Fruit fly (Drosophila melanogaster) whole organism: ENCODE measurements around the gene CG17375.

Experiments used
- CG8478 ChIP-seq: fragments of >200 bp; optimal IDR thresholded peaks from 2 replicates; lab custom pipeline; 2018; ENCODE audit warnings: inconsistent platforms
- Dll ChIP-seq: fragments of >200 bp; optimal IDR thresholded peaks from 2 replicates; lab custom pipeline; 2017
- EcR ChIP-seq, 2 experiments: fragments of >200 bp; optimal IDR thresholded peaks; 2 replicates each; lab custom pipeline; 2017; ENCODE audit warnings: missing biosample characterization in 2 of 2, missing genetic modification characterization in 2 of 2, missing genetic modification reagents in 2 of 2
- pan ChIP-seq: fragments of >200 bp; optimal IDR thresholded peaks from 2 replicates; lab custom pipeline; 2017
- psq ChIP-seq: fragments of >200 bp; optimal IDR thresholded peaks from 2 replicates; lab custom pipeline; 2017
- usp ChIP-seq: fragments of >200 bp; optimal IDR thresholded peaks from 2 replicates; lab custom pipeline; 2017; ENCODE audit warnings: missing biosample characterization, missing genetic modification characterization, mixed read lengths

The CG17375 gene

dm6 chr2L:6805783-6806182 lies at the start of gene CG17375:
Gene CG17375 (minus strand): TSS chr2L:6805792.
- TF ChIP-seq psq (lab: Kevin White, UChicago) (no peak), pan (no peak), EcR (GFP tag; optimal IDR thresholded peaks at IDR 0.05; lab: Kevin White, UChicago) (no peak), CG8478 (lab: Kevin White, UChicago) (no peak), Dll (lab: Kevin White, UChicago) (no peak), usp (GFP tag; lab: Kevin White, UChicago) (no peak)

- TF ChIP-seq EcR (GFP tag; optimal IDR thresholded peaks at IDR 0.05; lab: Kevin White, UChicago) (no peak), usp (GFP tag; lab: Kevin White, UChicago) (no peak), Dll (lab: Kevin White, UChicago) (no peak), pan (no peak), CG8478 (lab: Kevin White, UChicago) (no peak), psq (lab: Kevin White, UChicago) (no peak)
These were observed 48.3 kb upstream of the CG17375 start for dm6 chr2L:6853917-6854316.

DNA sequence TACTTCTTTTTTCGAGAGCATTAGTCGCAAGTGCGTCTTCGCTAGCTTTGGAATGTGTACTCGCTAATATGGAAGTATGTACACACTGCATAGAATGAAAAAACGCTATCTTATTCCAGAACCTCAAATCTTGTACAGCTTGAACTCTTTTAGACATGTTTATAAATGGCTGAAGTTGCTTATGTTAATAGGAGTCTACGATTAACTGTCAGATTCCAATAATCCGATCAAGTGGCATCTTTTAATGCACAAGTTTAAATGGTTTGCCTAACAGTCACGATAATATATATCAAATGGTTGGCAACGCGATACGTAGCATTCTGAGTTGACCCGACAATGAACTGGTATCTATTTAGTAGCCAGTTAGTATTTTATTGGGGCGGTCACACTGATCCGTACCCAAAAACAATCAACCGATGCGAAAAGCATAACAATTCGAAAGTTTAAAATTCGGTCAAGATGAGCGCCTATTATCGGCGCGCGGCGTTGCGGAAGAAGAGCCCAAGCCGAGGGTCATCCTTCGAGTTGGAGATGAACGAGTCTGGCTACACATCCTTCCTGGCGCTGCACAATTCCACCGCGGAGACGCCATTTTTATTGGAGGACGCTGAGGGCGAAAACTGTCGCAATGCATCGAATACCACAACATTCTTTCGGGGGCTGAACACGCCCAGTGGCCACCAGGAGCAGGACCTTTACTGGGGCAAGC lies 46.5 kb upstream of the CG17375 start, which contains the start of gene Rca1:
Rca1 (plus strand) TSS at position 353 of the 709 bp plus-strand sequence.
- no peak for TF ChIP-seq pan
- TF ChIP-seq CG8478 (lab: Kevin White, UChicago) = no peak
- TF ChIP-seq psq (lab: Kevin White, UChicago) = no peak
- TF ChIP-seq usp (GFP tag; lab: Kevin White, UChicago) = no peak
- TF ChIP-seq Dll (lab: Kevin White, UChicago) = no peak
- no peak for TF ChIP-seq EcR (GFP tag; optimal IDR thresholded peaks at IDR 0.05; lab: Kevin White, UChicago)

DNA sequence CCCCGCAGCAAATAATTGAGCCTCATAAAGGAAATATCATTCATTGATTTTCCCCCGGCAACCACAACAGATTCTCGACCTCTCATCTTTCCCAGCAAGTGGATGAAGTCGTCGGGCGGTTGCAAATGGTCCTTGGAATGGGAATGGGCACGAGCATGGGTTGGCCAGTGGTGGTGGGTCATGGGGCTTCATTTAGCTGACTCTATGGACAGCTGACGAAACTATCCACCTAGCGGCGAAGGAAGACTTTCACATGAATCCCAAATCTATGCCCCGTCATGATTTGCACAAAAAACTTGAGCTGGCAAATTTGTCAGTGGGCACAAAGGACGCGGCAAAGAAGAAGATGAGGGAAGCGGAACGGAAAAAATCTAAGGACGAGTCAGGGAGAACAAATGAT lies 45.4 kb upstream of the CG17375 start:
- TF ChIP-seq CG8478 (lab: Kevin White, UChicago) (no peak), Dll (lab: Kevin White, UChicago) (no peak), psq (lab: Kevin White, UChicago) (no peak), usp (GFP tag; lab: Kevin White, UChicago) (no peak), EcR (GFP tag; optimal IDR thresholded peaks at IDR 0.05; lab: Kevin White, UChicago) (no peak), pan (no peak)

- TF ChIP-seq pan (no peak), EcR (GFP tag; optimal IDR thresholded peaks at IDR 0.05; lab: Kevin White, UChicago) (no peak), usp (GFP tag; lab: Kevin White, UChicago) (no peak)
These were observed 37.8 kb upstream of the CG17375 start for dm6 chr2L:6843434-6843833.

- no peak for TF ChIP-seq psq (lab: Kevin White, UChicago)
- TF ChIP-seq EcR (GFP tag; optimal IDR thresholded peaks at IDR 0.05; lab: Kevin White, UChicago) = no peak
- TF ChIP-seq CG8478 (lab: Kevin White, UChicago) = no peak
- no peak for TF ChIP-seq usp (GFP tag; lab: Kevin White, UChicago)
- no peak for TF ChIP-seq pan
- TF ChIP-seq Dll (lab: Kevin White, UChicago) = no peak
These were observed 35.8 kb upstream of the CG17375 start for dm6 chr2L:6841349-6841748.

dm6 chr2L:6837829-6838228 lies 32.2 kb upstream of the CG17375 start:
- no peak for TF ChIP-seq EcR (GFP tag; optimal IDR thresholded peaks at IDR 0.05; lab: Kevin White, UChicago)
- TF ChIP-seq usp (GFP tag; lab: Kevin White, UChicago) = no peak
- TF ChIP-seq pan = no peak
- TF ChIP-seq Dll (lab: Kevin White, UChicago) = no peak
- TF ChIP-seq psq (lab: Kevin White, UChicago) = no peak
- TF ChIP-seq CG8478 (lab: Kevin White, UChicago) = no peak

DNA sequence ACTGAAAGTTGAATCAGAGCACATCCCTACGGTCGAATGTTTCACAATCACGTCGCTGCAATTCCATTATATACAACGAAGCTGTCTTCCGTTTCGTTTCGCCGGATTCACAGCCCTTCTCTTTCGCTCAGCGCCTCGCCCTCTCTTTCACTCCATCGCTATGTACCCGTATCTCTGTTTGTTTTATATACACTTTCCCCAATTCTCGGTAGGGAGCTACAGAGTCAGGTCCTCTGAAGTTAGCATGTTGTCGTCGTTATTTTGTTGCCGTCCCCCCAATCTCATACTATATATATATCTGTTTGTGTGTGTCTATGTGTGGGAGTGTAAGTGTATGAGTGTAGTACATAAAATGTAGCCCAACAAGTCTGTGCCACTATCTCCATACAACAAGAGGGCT lies 30.5 kb upstream of the CG17375 start:
- TF ChIP-seq psq (lab: Kevin White, UChicago) (no peak), usp (GFP tag; lab: Kevin White, UChicago) (no peak), CG8478 (lab: Kevin White, UChicago) (no peak), EcR (GFP tag; optimal IDR thresholded peaks at IDR 0.05; lab: Kevin White, UChicago) (no peak), Dll (lab: Kevin White, UChicago) (no peak), pan (no peak)

DNA sequence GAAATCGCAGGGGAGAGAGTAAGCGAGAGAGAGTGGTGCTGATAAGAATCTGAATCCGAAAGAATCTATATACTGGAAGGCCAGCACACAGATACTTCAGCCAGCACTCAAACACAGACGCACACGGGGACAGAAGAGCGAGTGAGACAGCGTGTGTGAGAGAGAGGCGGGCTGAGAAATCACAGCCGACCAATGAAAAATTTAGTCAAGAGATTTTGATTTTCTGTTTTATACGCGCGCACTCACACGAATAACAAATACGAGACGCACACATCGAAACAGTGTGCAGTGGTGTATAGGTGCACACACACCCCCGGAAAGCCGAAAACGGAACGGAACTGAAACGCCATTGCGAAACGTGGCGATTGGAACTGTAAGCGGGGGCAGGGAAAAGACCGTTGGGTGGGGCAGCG lies 28.1 kb upstream of the CG17375 start:
- peak; percentile 54 for TF ChIP-seq CG8478 (lab: Kevin White, UChicago)
- no peak for TF ChIP-seq psq (lab: Kevin White, UChicago)
- TF ChIP-seq EcR (GFP tag; optimal IDR thresholded peaks at IDR 0.05; lab: Kevin White, UChicago) = no peak
- no peak for TF ChIP-seq usp (GFP tag; lab: Kevin White, UChicago)
- peak; percentile 43 for TF ChIP-seq Dll (lab: Kevin White, UChicago)

dm6 chr2L:6830264-6830729 lies 24.7 kb upstream of the CG17375 start:
- TF ChIP-seq pan = no peak
- TF ChIP-seq Dll (lab: Kevin White, UChicago) = no peak
- TF ChIP-seq EcR (GFP tag; optimal IDR thresholded peaks at IDR 0.05; lab: Kevin White, UChicago) = no peak
- TF ChIP-seq psq (lab: Kevin White, UChicago) = no peak
- no peak for TF ChIP-seq CG8478 (lab: Kevin White, UChicago)
- TF ChIP-seq usp (GFP tag; lab: Kevin White, UChicago) = no peak

DNA sequence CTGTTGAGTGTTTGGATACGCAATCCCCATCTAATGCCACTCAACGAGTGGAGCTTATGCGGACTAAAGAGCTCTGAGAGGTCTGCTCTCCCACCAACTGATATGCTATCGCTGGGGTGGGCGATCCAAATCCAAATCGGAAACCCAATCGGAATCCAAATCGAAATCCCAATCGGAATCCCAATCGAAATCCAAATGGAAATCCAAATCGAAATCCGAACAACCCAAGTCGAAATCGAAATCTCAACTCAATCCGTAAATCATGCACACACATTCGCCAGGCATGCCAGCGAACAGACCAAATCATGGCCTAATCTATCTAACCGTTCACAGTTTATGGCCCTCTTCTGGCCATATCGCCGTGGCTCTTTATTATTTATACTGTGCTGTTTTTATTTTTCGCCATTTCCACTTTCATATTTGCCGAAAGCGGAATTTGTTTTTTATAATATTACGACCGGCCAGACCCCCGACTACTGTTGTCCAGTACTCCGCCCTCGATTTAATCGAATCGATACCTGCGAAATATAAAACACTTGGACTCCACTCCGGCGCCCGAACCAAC lies 22.0 kb upstream of the CG17375 start:
- no peak for TF ChIP-seq CG8478 (lab: Kevin White, UChicago)
- TF ChIP-seq pan = no peak

- TF ChIP-seq Dll (lab: Kevin White, UChicago) (no peak), psq (lab: Kevin White, UChicago) (no peak), EcR (GFP tag; optimal IDR thresholded peaks at IDR 0.05; lab: Kevin White, UChicago) (no peak), usp (GFP tag; lab: Kevin White, UChicago) (no peak), CG8478 (lab: Kevin White, UChicago) (no peak), pan (no peak)
These were observed 20.7 kb upstream of the CG17375 start for dm6 chr2L:6826298-6826697.
